Fruit fly (Drosophila melanogaster) whole organism, embryonic: ENCODE measurements around the gene CG33108.

Experiments
- C15 ChIP-seq: fragments of 200-800 bp; sonication (Bioruptor generic); IDR thresholded peaks from 3 replicates; pipeline ENCODE4 v1.3.6; 2022; ENCODE audit warnings: missing biosample characterization, missing genetic modification characterization
- CG10267 ChIP-seq: fragments of 200-800 bp; sonication (Bioruptor generic); optimal IDR thresholded peaks from 2 replicates; lab custom pipeline; 2018; ENCODE audit warnings: missing biosample characterization, mild to moderate bottlenecking, missing genetic modification characterization, moderate library complexity
- CG10431 ChIP-seq: fragments of 200-800 bp; sonication (Bioruptor generic); optimal IDR thresholded peaks from 3 replicates; lab custom pipeline; 2018; ENCODE audit warnings: missing biosample characterization, mild to moderate bottlenecking, missing genetic modification characterization
- CG12155 ChIP-seq: fragments of 200-800 bp; sonication (Bioruptor generic); optimal IDR thresholded peaks from 3 replicates; lab custom pipeline; 2016; ENCODE audit warnings: missing biosample characterization, missing genetic modification characterization
- CG12769 ChIP-seq: fragments of 200-800 bp; sonication (Bioruptor generic); optimal IDR thresholded peaks from 2 replicates; lab custom pipeline; 2019; ENCODE audit warnings: missing biosample characterization, mild to moderate bottlenecking, missing genetic modification characterization, moderate library complexity
- CG16813 ChIP-seq: fragments of 200-800 bp; sonication (Bioruptor generic); IDR thresholded peaks from 3 replicates; pipeline ENCODE4 v1.3.6; 2022; ENCODE audit warnings: missing biosample characterization, missing genetic modification characterization; ENCODE audit not compliant: partially characterized antibody
- CG17186 ChIP-seq: fragments of 200-800 bp; sonication (Bioruptor generic); optimal IDR thresholded peaks from 3 replicates; lab custom pipeline; 2017; ENCODE audit warnings: missing biosample characterization, missing genetic modification reagents, missing genetic modification characterization
- CG17361 ChIP-seq: fragments of 200-800 bp; sonication (Bioruptor generic); IDR thresholded peaks from 3 replicates; pipeline ENCODE4 v1.3.6; 2022; ENCODE audit warnings: missing biosample characterization, missing genetic modification characterization
- CG18764 ChIP-seq: fragments of 200-800 bp; sonication (Bioruptor generic); optimal IDR thresholded peaks from 3 replicates; lab custom pipeline; 2016; ENCODE audit warnings: missing biosample characterization, missing genetic modification characterization
- CG2712 ChIP-seq: fragments of 200-800 bp; optimal IDR thresholded peaks from 3 replicates; lab custom pipeline; 2019; ENCODE audit warnings: missing biosample characterization, mild to moderate bottlenecking, missing genetic modification characterization, moderate library complexity
- CG6175 ChIP-seq: fragments of 200-800 bp; sonication (Bioruptor generic); IDR thresholded peaks from 3 replicates; pipeline ENCODE4 v1.3.6; 2022; ENCODE audit warnings: missing biosample characterization, missing genetic modification characterization
- CG6854 ChIP-seq: fragments of 200-800 bp; sonication (Bioruptor generic); optimal IDR thresholded peaks from 3 replicates; lab custom pipeline; 2017; ENCODE audit warnings: missing biosample characterization, mild to moderate bottlenecking, missing genetic modification characterization
- CG8089 ChIP-seq: fragments of 200-800 bp; sonication (Bioruptor generic); optimal IDR thresholded peaks from 3 replicates; lab custom pipeline; 2016; ENCODE audit warnings: missing biosample characterization, missing genetic modification characterization
- CG8281 ChIP-seq: fragments of 200-800 bp; sonication (Bioruptor generic); optimal IDR thresholded peaks from 2 replicates; lab custom pipeline; 2018; ENCODE audit warnings: missing biosample characterization, mild to moderate bottlenecking, missing genetic modification characterization, moderate library complexity
- CG8290 ChIP-seq, 3 experiments: fragments of 200-800 bp; sonication (Bioruptor generic); optimal IDR thresholded peaks; 2 replicates each; lab custom pipeline; 2016 to 2019; ENCODE audit warnings: missing biosample characterization in 3 of 3, missing genetic modification characterization in 3 of 3, mild to moderate bottlenecking in 2 of 3, moderate library complexity in 1 of 3
- CG9727 ChIP-seq: fragments of 200-800 bp; sonication (Bioruptor generic); optimal IDR thresholded peaks from 3 replicates; lab custom pipeline; 2017; ENCODE audit warnings: missing biosample characterization, mild to moderate bottlenecking, missing genetic modification characterization
- Camta ChIP-seq: fragments of 200-800 bp; sonication (Bioruptor generic); optimal IDR thresholded peaks from 2 replicates; lab custom pipeline; 2016; ENCODE audit warnings: missing biosample characterization, missing genetic modification characterization
- Doc3 ChIP-seq: fragments of 200-800 bp; sonication (Bioruptor generic); IDR thresholded peaks from 3 replicates; pipeline ENCODE4 v1.3.6; 2022; ENCODE audit warnings: missing biosample characterization, missing genetic modification characterization; ENCODE audit not compliant: partially characterized antibody
- GATAe ChIP-seq: fragments of 200-800 bp; sonication (Bioruptor generic); conservative IDR thresholded peaks from 2 replicates; pipeline ENCODE4 v1.3.6; 2022; ENCODE audit warnings: missing biosample characterization, missing genetic modification characterization
- HHEX ChIP-seq: fragments of 200-800 bp; sonication (Bioruptor generic); optimal IDR thresholded peaks from 3 replicates; lab custom pipeline; 2017; ENCODE audit warnings: missing biosample characterization, mild to moderate bottlenecking, missing genetic modification characterization, missing genetic modification reagents
- HLH4C ChIP-seq: fragments of 200-800 bp; sonication (Bioruptor generic); IDR thresholded peaks from 3 replicates; pipeline ENCODE4 v1.3.6; 2022; ENCODE audit warnings: missing biosample characterization, missing genetic modification characterization; ENCODE audit not compliant: partially characterized antibody
- HmgZ ChIP-seq: fragments of 200-800 bp; sonication (Bioruptor generic); optimal IDR thresholded peaks from 2 replicates; lab custom pipeline; 2018; ENCODE audit warnings: missing biosample characterization, mild to moderate bottlenecking, missing genetic modification characterization
- Kr ChIP-seq: fragments of 200-800 bp; sonication (Bioruptor generic); optimal IDR thresholded peaks from 2 replicates; lab custom pipeline; 2017; ENCODE audit warnings: missing biosample characterization, mild to moderate bottlenecking, missing genetic modification characterization
- Lim3 ChIP-seq: fragments of 200-800 bp; sonication (Bioruptor generic); IDR thresholded peaks from 2 replicates; pipeline ENCODE4 v1.3.6; 2022; ENCODE audit warnings: missing biosample characterization, missing genetic modification characterization
- Poxn ChIP-seq: fragments of 200-800 bp; sonication (Bioruptor generic); IDR thresholded peaks from 2 replicates; pipeline ENCODE4 v1.3.6; 2022; ENCODE audit warnings: missing biosample characterization, missing genetic modification characterization
- Ptx1 ChIP-seq: fragments of 200-800 bp; sonication (Bioruptor generic); IDR thresholded peaks from 2 replicates; pipeline ENCODE4 v1.3.6; 2022; ENCODE audit warnings: missing biosample characterization, missing genetic modification characterization
- Scr ChIP-seq: fragments of 200-800 bp; sonication (Bioruptor generic); IDR thresholded peaks from 2 replicates; pipeline ENCODE4 v1.3.6; 2022; ENCODE audit warnings: missing biosample characterization, missing genetic modification characterization; ENCODE audit not compliant: partially characterized antibody
- btn ChIP-seq: fragments of 200-800 bp; sonication (Bioruptor generic); optimal IDR thresholded peaks from 2 replicates; lab custom pipeline; 2016; ENCODE audit warnings: missing biosample characterization, missing genetic modification characterization
- cad ChIP-seq: fragments of >200 bp; optimal IDR thresholded peaks from 2 replicates; lab custom pipeline; 2017; ENCODE audit warnings: missing biosample characterization, missing genetic modification characterization
- chn ChIP-seq: fragments of 200-800 bp; sonication (Bioruptor generic); optimal IDR thresholded peaks from 2 replicates; lab custom pipeline; 2016; ENCODE audit warnings: missing biosample characterization, missing genetic modification characterization
- crp ChIP-seq, 2 experiments: fragments of 200-800 bp; sonication (Bioruptor generic); optimal IDR thresholded peaks; 2 replicates in 1 of 2; 3 replicates in 1 of 2; lab custom pipeline; 2017; ENCODE audit warnings: missing biosample characterization in 2 of 2, missing genetic modification characterization in 2 of 2, mild to moderate bottlenecking in 1 of 2, moderate library complexity in 1 of 2
- dimm ChIP-seq: fragments of 200-800 bp; sonication (Bioruptor generic); IDR thresholded peaks from 2 replicates; pipeline ENCODE4 v1.3.6; 2022; ENCODE audit warnings: missing biosample characterization, missing genetic modification characterization
- eyg ChIP-seq: fragments of 200-800 bp; sonication (Bioruptor generic); optimal IDR thresholded peaks from 3 replicates; lab custom pipeline; 2016; ENCODE audit warnings: missing biosample characterization, missing genetic modification characterization
- fd64A ChIP-seq: fragments of 200-800 bp; sonication (Bioruptor generic); optimal IDR thresholded peaks from 3 replicates; lab custom pipeline; 2018; ENCODE audit warnings: missing biosample characterization, mild to moderate bottlenecking, missing genetic modification characterization
- fru ChIP-seq: fragments of >200 bp; optimal IDR thresholded peaks from 2 replicates; lab custom pipeline; 2017
- gce ChIP-seq: fragments of 200-800 bp; sonication (Bioruptor generic); IDR thresholded peaks from 3 replicates; pipeline ENCODE4 v1.3.6; 2022; ENCODE audit warnings: missing biosample characterization, missing genetic modification characterization
- grn ChIP-seq: fragments of 200-800 bp; sonication (Bioruptor generic); optimal IDR thresholded peaks from 3 replicates; lab custom pipeline; 2017; ENCODE audit warnings: missing biosample characterization, missing genetic modification characterization
- h ChIP-seq: fragments of >200 bp; optimal IDR thresholded peaks from 2 replicates; lab custom pipeline; 2017
- her ChIP-seq: fragments of 200-800 bp; sonication (Bioruptor generic); optimal IDR thresholded peaks from 2 replicates; lab custom pipeline; 2016; ENCODE audit warnings: missing biosample characterization, missing genetic modification characterization
- ind ChIP-seq: fragments of 200-800 bp; sonication (Bioruptor generic); optimal IDR thresholded peaks from 3 replicates; lab custom pipeline; 2016; ENCODE audit warnings: missing biosample characterization, missing genetic modification characterization
- lbe ChIP-seq: fragments of 200-800 bp; sonication (Bioruptor generic); optimal IDR thresholded peaks from 2 replicates; lab custom pipeline; 2016; ENCODE audit warnings: missing biosample characterization, mild to moderate bottlenecking, missing genetic modification characterization
- nerfin-2 ChIP-seq: fragments of 200-800 bp; sonication (Bioruptor generic); IDR thresholded peaks from 2 replicates; pipeline ENCODE4 v1.3.6; 2022; ENCODE audit warnings: missing biosample characterization, missing genetic modification characterization; ENCODE audit not compliant: partially characterized antibody
- nmo ChIP-seq: fragments of 200-800 bp; sonication (Bioruptor generic); optimal IDR thresholded peaks from 2 replicates; lab custom pipeline; 2018; ENCODE audit warnings: missing biosample characterization, mild to moderate bottlenecking, missing genetic modification characterization, moderate library complexity
- nom ChIP-seq: fragments of 200-800 bp; sonication (Bioruptor generic); optimal IDR thresholded peaks from 2 replicates; lab custom pipeline; 2017; ENCODE audit warnings: missing biosample characterization, missing genetic modification characterization, mild to moderate bottlenecking, moderate library complexity, missing genetic modification reagents
- oc ChIP-seq: fragments of 200-800 bp; sonication (Bioruptor generic); optimal IDR thresholded peaks from 2 replicates; lab custom pipeline; 2018; ENCODE audit warnings: missing biosample characterization, mild to moderate bottlenecking, missing genetic modification characterization, moderate library complexity
- pfk ChIP-seq: fragments of 200-800 bp; sonication (Bioruptor generic); optimal IDR thresholded peaks from 2 replicates; lab custom pipeline; 2018; ENCODE audit warnings: missing biosample characterization, mild to moderate bottlenecking, missing genetic modification characterization, moderate library complexity
- pum ChIP-seq: fragments of 200-800 bp; sonication (Bioruptor generic); optimal IDR thresholded peaks from 2 replicates; lab custom pipeline; 2016; ENCODE audit warnings: missing biosample characterization, missing genetic modification characterization
- repo ChIP-seq: fragments of 200-800 bp; sonication (Bioruptor generic); optimal IDR thresholded peaks from 2 replicates; lab custom pipeline; 2016; ENCODE audit warnings: missing biosample characterization, missing genetic modification characterization
- stwl ChIP-seq: fragments of 200-800 bp; sonication (Bioruptor generic); optimal IDR thresholded peaks from 3 replicates; lab custom pipeline; 2018; ENCODE audit warnings: missing biosample characterization, mild to moderate bottlenecking, missing genetic modification characterization, moderate library complexity
- tna ChIP-seq: fragments of 200-800 bp; sonication (Bioruptor generic); IDR thresholded peaks from 2 replicates; pipeline ENCODE4 v1.3.6; 2022; ENCODE audit warnings: missing biosample characterization, missing genetic modification characterization; ENCODE audit not compliant: partially characterized antibody

CG33108 gene

dm6 chr3R:23960865-23961264 is 34.6 kb upstream of the CG33108 start:
- TF ChIP-seq gce (GFP tag; lab: Robert Waterston, UW) (0 out of 3 replicates have a peak, but pooled peaks have one; percentile 8), Scr (0 out of 2 replicates have a peak, but pooled peaks have one; percentile 17), h (lab: Kevin White, UChicago) (no peak), Doc3 (GFP tag; lab: Robert Waterston, UW) (0 out of 3 replicates have a peak, but pooled peaks have one; percentile 13), CG8290 (GFP tag; optimal IDR thresholded peaks at IDR 0.05; lab: Kevin White, UChicago) (peak; percentile 36), CG8290 (tag; optimal IDR thresholded peaks at IDR 0.05; lab: Kevin White, UChicago) (no peak), her (GFP tag; lab: Kevin White, UChicago) (no peak), CG16813 (GFP tag; lab: Robert Waterston, UW) (peak; percentile 39; the same call in 1 of the 3 replicates), stwl (peak; percentile 99), nerfin-2 (GFP tag; lab: Robert Waterston, UW) (no peak), CG10267 (peak; percentile 47)

dm6 chr3R:23962781-23963222 is 32.7 kb upstream of the CG33108 start, which contains the start of gene CG31140:
TSS of gene CG31140 (plus strand) at chr3R:23963180.
- TF ChIP-seq CG6175 (0 out of 3 replicates have a peak, but pooled peaks have one; percentile 30), CG10431 (GFP tag; lab: Kevin White, UChicago) (no peak), CG12155 (GFP tag; lab: Kevin White, UChicago) (no peak), repo (GFP tag; lab: Kevin White, UChicago) (peak; percentile 0), CG6854 (peak; percentile 27), CG17361 (GFP tag; lab: Robert Waterston, UW) (no peak), nom (GFP tag; lab: Kevin White, UChicago) (peak; percentile 61), CG8281 (no peak), Poxn (GFP tag; lab: Robert Waterston, UW) (no peak), Lim3 (GFP tag; lab: Robert Waterston, UW) (no peak), grn (GFP tag; lab: Kevin White, UChicago) (no peak), HLH4C (GFP tag; lab: Robert Waterston, UW) (no peak), GATAe (no peak), eyg (no peak), pum (no peak), crp (GFP tag; optimal IDR thresholded peaks at IDR 0.05; lab: Kevin White, UChicago) (no peak), btn (GFP tag; lab: Kevin White, UChicago) (no peak), nmo (no peak), pfk (GFP tag; lab: Kevin White, UChicago) (no peak), Ptx1 (GFP tag; lab: Robert Waterston, UW) (no peak), Camta (no peak), fru (lab: Kevin White, UChicago) (no peak), CG8089 (GFP tag; lab: Kevin White, UChicago) (no peak), HHEX (GFP tag; lab: Kevin White, UChicago) (no peak), dimm (GFP tag; lab: Robert Waterston, UW) (no peak), chn (GFP tag; lab: Kevin White, UChicago) (no peak), C15 (GFP tag; lab: Robert Waterston, UW) (no peak), ind (GFP tag; lab: Kevin White, UChicago) (no peak), CG9727 (GFP tag; lab: Kevin White, UChicago) (no peak), fd64A (GFP tag; lab: Kevin White, UChicago) (no peak), Kr (GFP tag; lab: Kevin White, UChicago) (no peak), CG12769 (tag; lab: Kevin White, UChicago) (peak; percentile 76), tna (GFP tag; lab: Robert Waterston, UW) (no peak), CG17186 (GFP tag; lab: Kevin White, UChicago) (no peak), CG2712 (tag; lab: Kevin White, UChicago) (no peak), HmgZ (no peak), cad (no peak), oc (tag; lab: Kevin White, UChicago) (no peak), CG18764 (no peak), lbe (GFP tag; lab: Kevin White, UChicago) (no peak)
